Fruit fly (Drosophila melanogaster) whole organism, embryonic: ENCODE results near the gene moody.

Experiments used
- Atf-2 ChIP-seq: fragments of 200-800 bp; sonication (Bioruptor generic); optimal IDR thresholded peaks from 2 replicates; lab custom pipeline; 2016; ENCODE audit warnings: missing biosample characterization, missing genetic modification characterization
- B-H1 ChIP-seq: fragments of 200-800 bp; sonication (Bioruptor generic); IDR thresholded peaks from 3 replicates; pipeline ENCODE4 v1.3.6; 2022; ENCODE audit warnings: missing biosample characterization, missing genetic modification characterization
- CG10366 ChIP-seq: fragments of 200-800 bp; sonication (Bioruptor generic); IDR thresholded peaks from 2 replicates; pipeline ENCODE4 v1.3.6; 2022; ENCODE audit warnings: missing biosample characterization, missing genetic modification characterization
- CG11560 ChIP-seq: fragments of 200-800 bp; sonication (Bioruptor generic); IDR thresholded peaks from 3 replicates; pipeline ENCODE4 v1.3.6; 2022; ENCODE audit warnings: missing biosample characterization, missing genetic modification characterization
- CG11695 ChIP-seq: fragments of 200-800 bp; sonication (Bioruptor generic); IDR thresholded peaks from 3 replicates; pipeline ENCODE4 v1.3.6; 2022; ENCODE audit warnings: missing biosample characterization, missing genetic modification characterization
- CG12236 ChIP-seq: fragments of 200-800 bp; sonication (Bioruptor generic); optimal IDR thresholded peaks from 2 replicates; lab custom pipeline; 2016; ENCODE audit warnings: missing biosample characterization, missing genetic modification characterization
- CG14860 ChIP-seq: fragments of 200-800 bp; sonication (Bioruptor generic); IDR thresholded peaks from 3 replicates; pipeline ENCODE4 v1.3.6; 2022; ENCODE audit warnings: missing biosample characterization, missing genetic modification characterization; ENCODE audit not compliant: partially characterized antibody
- CG1529 ChIP-seq: fragments of 200-800 bp; sonication (Bioruptor generic); optimal IDR thresholded peaks from 3 replicates; lab custom pipeline; 2018; ENCODE audit warnings: missing biosample characterization, missing genetic modification characterization
- CG16815 ChIP-seq: fragments of 200-800 bp; sonication (Bioruptor generic); optimal IDR thresholded peaks from 3 replicates; lab custom pipeline; 2017; ENCODE audit warnings: missing biosample characterization, mild to moderate bottlenecking, missing genetic modification characterization
- CG17328 ChIP-seq: fragments of 200-800 bp; sonication (Bioruptor generic); IDR thresholded peaks from 2 replicates; pipeline ENCODE4 v1.3.6; 2022; ENCODE audit warnings: missing biosample characterization, missing genetic modification characterization
- CG1832 ChIP-seq: fragments of 200-800 bp; sonication (Bioruptor generic); optimal IDR thresholded peaks from 2 replicates; lab custom pipeline; 2017; ENCODE audit warnings: missing biosample characterization, mild to moderate bottlenecking, missing genetic modification characterization, inconsistent platforms
- CG18599 ChIP-seq: fragments of 200-800 bp; sonication (Bioruptor generic); optimal IDR thresholded peaks from 3 replicates; lab custom pipeline; 2017; ENCODE audit warnings: missing biosample characterization, missing genetic modification characterization, mild to moderate bottlenecking, moderate library complexity, missing genetic modification reagents
- CG2199 ChIP-seq: fragments of 200-800 bp; sonication (Bioruptor generic); IDR thresholded peaks from 3 replicates; pipeline ENCODE4 v1.3.6; 2022; ENCODE audit warnings: missing biosample characterization, missing genetic modification characterization
- CG30431 ChIP-seq: fragments of 200-800 bp; sonication (Bioruptor generic); optimal IDR thresholded peaks from 2 replicates; lab custom pipeline; 2017; ENCODE audit warnings: missing biosample characterization, missing genetic modification characterization
- CG6175 ChIP-seq: fragments of 200-800 bp; sonication (Bioruptor generic); IDR thresholded peaks from 3 replicates; pipeline ENCODE4 v1.3.6; 2022; ENCODE audit warnings: missing biosample characterization, missing genetic modification characterization
- CG7357 ChIP-seq: fragments of 200-800 bp; sonication (Bioruptor generic); IDR thresholded peaks from 3 replicates; pipeline ENCODE4 v1.3.6; 2022; ENCODE audit warnings: missing biosample characterization, missing genetic modification characterization
- CG8089 ChIP-seq: fragments of 200-800 bp; sonication (Bioruptor generic); optimal IDR thresholded peaks from 3 replicates; lab custom pipeline; 2016; ENCODE audit warnings: missing biosample characterization, missing genetic modification characterization
- CTCF ChIP-seq: fragments of 200-800 bp; sonication (Bioruptor generic); optimal IDR thresholded peaks from 2 replicates; lab custom pipeline; 2017; ENCODE audit warnings: missing biosample characterization, mild to moderate bottlenecking, missing genetic modification characterization, moderate library complexity
- ERR ChIP-seq: fragments of 200-800 bp; sonication (Bioruptor generic); optimal IDR thresholded peaks from 2 replicates; lab custom pipeline; 2016; ENCODE audit warnings: missing biosample characterization, missing genetic modification characterization
- Ets97D ChIP-seq: fragments of 200-800 bp; sonication (Bioruptor generic); optimal IDR thresholded peaks from 3 replicates; lab custom pipeline; 2016; ENCODE audit warnings: missing biosample characterization, missing genetic modification characterization
- Fer3 ChIP-seq: fragments of 200-800 bp; sonication (Bioruptor generic); optimal IDR thresholded peaks from 2 replicates; lab custom pipeline; 2018; ENCODE audit warnings: missing biosample characterization, mild to moderate bottlenecking, missing genetic modification characterization, moderate library complexity
- Hmr ChIP-seq: fragments of 200-800 bp; sonication (Bioruptor generic); optimal IDR thresholded peaks from 3 replicates; lab custom pipeline; 2017; ENCODE audit warnings: mild to moderate bottlenecking, missing biosample characterization, missing genetic modification reagents, missing genetic modification characterization
- Hmx ChIP-seq: fragments of 200-800 bp; sonication (Bioruptor generic); optimal IDR thresholded peaks from 2 replicates; lab custom pipeline; 2016; ENCODE audit warnings: missing biosample characterization, missing genetic modification characterization
- Lpt ChIP-seq: fragments of >200 bp; optimal IDR thresholded peaks from 2 replicates; lab custom pipeline; 2018; ENCODE audit warnings: missing biosample characterization, missing genetic modification characterization
- Med ChIP-seq: fragments of 200-800 bp; sonication (Bioruptor generic); peaks from one replicate; lab custom pipeline; 2016; ENCODE audit warnings: missing biosample characterization, missing genetic modification characterization, mild to moderate bottlenecking, inconsistent platforms, moderate library complexity
- Mrtf ChIP-seq: fragments of 200-800 bp; sonication (Bioruptor generic); IDR thresholded peaks from 3 replicates; pipeline ENCODE4 v1.3.6; 2022; ENCODE audit warnings: missing biosample characterization, missing genetic modification characterization
- Sry-δ ChIP-seq: fragments of 200-800 bp; sonication (Bioruptor generic); optimal IDR thresholded peaks from 2 replicates; lab custom pipeline; 2016; ENCODE audit warnings: missing biosample characterization, missing genetic modification characterization
- Stat92E ChIP-seq, 3 experiments: fragments of >200 bp in 2 of 3; fragments of 200-800 bp in 1 of 3; sonication (Bioruptor generic) in 1 of 3; optimal IDR thresholded peaks; 2 replicates each; lab custom pipeline; 2017 to 2019; ENCODE audit warnings: missing biosample characterization in 3 of 3, missing genetic modification characterization in 3 of 3, mild to moderate bottlenecking in 1 of 3, moderate library complexity in 1 of 3
- TFAM ChIP-seq: fragments of 200-800 bp; sonication (Bioruptor generic); optimal IDR thresholded peaks from 2 replicates; lab custom pipeline; 2017; ENCODE audit warnings: missing biosample characterization, missing genetic modification characterization, inconsistent platforms
- Vsx1 ChIP-seq: fragments of 200-800 bp; sonication (Bioruptor generic); optimal IDR thresholded peaks from 2 replicates; lab custom pipeline; 2017; ENCODE audit warnings: missing biosample characterization, mild to moderate bottlenecking, missing genetic modification characterization, missing genetic modification reagents
- abd-A ChIP-seq: fragments of 200-800 bp; sonication (Bioruptor generic); optimal IDR thresholded peaks from 3 replicates; lab custom pipeline; 2019; ENCODE audit warnings: missing biosample characterization, mild to moderate bottlenecking, missing genetic modification characterization, moderate library complexity
- ac ChIP-seq: fragments of 200-800 bp; sonication (Bioruptor generic); optimal IDR thresholded peaks from 3 replicates; lab custom pipeline; 2017; ENCODE audit warnings: missing biosample characterization, mild to moderate bottlenecking, missing genetic modification characterization
- amos ChIP-seq: fragments of 200-800 bp; sonication (Bioruptor generic); IDR thresholded peaks from 2 replicates; pipeline ENCODE4 v1.3.6; 2022; ENCODE audit warnings: missing biosample characterization, missing genetic modification characterization; ENCODE audit not compliant: partially characterized antibody
- cato ChIP-seq: fragments of 200-800 bp; sonication (Bioruptor generic); optimal IDR thresholded peaks from 2 replicates; lab custom pipeline; 2016; ENCODE audit warnings: missing biosample characterization, missing genetic modification characterization, borderline replicate concordance
- gce ChIP-seq: fragments of 200-800 bp; sonication (Bioruptor generic); IDR thresholded peaks from 3 replicates; pipeline ENCODE4 v1.3.6; 2022; ENCODE audit warnings: missing biosample characterization, missing genetic modification characterization
- gsb ChIP-seq: fragments of 200-800 bp; sonication (Bioruptor generic); IDR thresholded peaks from 2 replicates; pipeline ENCODE4 v1.3.6; 2022; ENCODE audit warnings: missing biosample characterization, missing genetic modification characterization
- hkb ChIP-seq, 2 experiments: fragments of 200-800 bp in 1 of 2; fragments of >200 bp in 1 of 2; sonication (Bioruptor generic) in 1 of 2; IDR thresholded peaks in 1 of 2; optimal IDR thresholded peaks in 1 of 2; 2 replicates each; pipeline versions ENCODE4 v1.3.6 to Lab custom; 2017 to 2022; ENCODE audit warnings: missing biosample characterization in 1 of 2, missing genetic modification characterization in 1 of 2
- kah ChIP-seq: fragments of 200-800 bp; sonication (Bioruptor generic); optimal IDR thresholded peaks from 2 replicates; lab custom pipeline; 2018; ENCODE audit warnings: missing biosample characterization, mild to moderate bottlenecking, missing genetic modification characterization
- knrl ChIP-seq: fragments of 200-800 bp; sonication (Bioruptor generic); IDR thresholded peaks from 3 replicates; pipeline ENCODE4 v1.3.6; 2022; ENCODE audit warnings: missing biosample characterization, missing genetic modification characterization; ENCODE audit not compliant: partially characterized antibody
- mam ChIP-seq: fragments of 200-800 bp; sonication (Bioruptor generic); optimal IDR thresholded peaks from 3 replicates; lab custom pipeline; 2016; ENCODE audit warnings: missing biosample characterization, missing genetic modification characterization
- odd ChIP-seq: fragments of 200-800 bp; sonication (Bioruptor generic); optimal IDR thresholded peaks from 2 replicates; lab custom pipeline; 2017; ENCODE audit warnings: missing biosample characterization, mild to moderate bottlenecking, missing genetic modification characterization
- peb ChIP-seq: fragments of 200-800 bp; sonication (Bioruptor generic); IDR thresholded peaks from 2 replicates; pipeline ENCODE4 v1.3.6; 2022; ENCODE audit warnings: missing biosample characterization, missing genetic modification characterization
- phol ChIP-seq: fragments of 200-800 bp; sonication (Bioruptor generic); optimal IDR thresholded peaks from 3 replicates; lab custom pipeline; 2018; ENCODE audit warnings: missing biosample characterization, mild to moderate bottlenecking, missing genetic modification characterization, moderate library complexity
- pita ChIP-seq: fragments of 200-800 bp; sonication (Bioruptor generic); optimal IDR thresholded peaks from 2 replicates; lab custom pipeline; 2017; ENCODE audit warnings: missing biosample characterization, mild to moderate bottlenecking, missing genetic modification characterization
- schlank ChIP-seq: fragments of 200-800 bp; sonication (Bioruptor generic); optimal IDR thresholded peaks from 2 replicates; lab custom pipeline; 2018; ENCODE audit warnings: missing biosample characterization, mild to moderate bottlenecking, missing genetic modification characterization
- sug ChIP-seq: fragments of 200-800 bp; optimal IDR thresholded peaks from 2 replicates; lab custom pipeline; 2019; ENCODE audit warnings: missing biosample characterization, mild to moderate bottlenecking, missing genetic modification characterization, moderate library complexity
- ttk ChIP-seq: fragments of 200-800 bp; sonication (Bioruptor generic); IDR thresholded peaks from 2 replicates; pipeline ENCODE4 v2.1.2; 2022; ENCODE audit warnings: missing biosample characterization, missing genetic modification characterization
- tx ChIP-seq: fragments of 200-800 bp; sonication (Bioruptor generic); optimal IDR thresholded peaks from 2 replicates; lab custom pipeline; 2016; ENCODE audit warnings: missing biosample characterization, missing genetic modification characterization
- unc-4 ChIP-seq: fragments of 200-800 bp; sonication (Bioruptor generic); IDR thresholded peaks from 2 replicates; pipeline ENCODE4 v1.3.6; 2022; ENCODE audit warnings: missing biosample characterization, missing genetic modification characterization; ENCODE audit not compliant: partially characterized antibody
- vfl ChIP-seq: fragments of 200-800 bp; sonication (Bioruptor generic); optimal IDR thresholded peaks from 2 replicates; lab custom pipeline; 2016; ENCODE audit warnings: missing biosample characterization, missing genetic modification characterization
- zfh2 ChIP-seq: fragments of 200-800 bp; sonication (Bioruptor generic); optimal IDR thresholded peaks from 2 replicates; lab custom pipeline; 2016; ENCODE audit warnings: missing biosample characterization, missing genetic modification characterization

Gene moody

DNA sequence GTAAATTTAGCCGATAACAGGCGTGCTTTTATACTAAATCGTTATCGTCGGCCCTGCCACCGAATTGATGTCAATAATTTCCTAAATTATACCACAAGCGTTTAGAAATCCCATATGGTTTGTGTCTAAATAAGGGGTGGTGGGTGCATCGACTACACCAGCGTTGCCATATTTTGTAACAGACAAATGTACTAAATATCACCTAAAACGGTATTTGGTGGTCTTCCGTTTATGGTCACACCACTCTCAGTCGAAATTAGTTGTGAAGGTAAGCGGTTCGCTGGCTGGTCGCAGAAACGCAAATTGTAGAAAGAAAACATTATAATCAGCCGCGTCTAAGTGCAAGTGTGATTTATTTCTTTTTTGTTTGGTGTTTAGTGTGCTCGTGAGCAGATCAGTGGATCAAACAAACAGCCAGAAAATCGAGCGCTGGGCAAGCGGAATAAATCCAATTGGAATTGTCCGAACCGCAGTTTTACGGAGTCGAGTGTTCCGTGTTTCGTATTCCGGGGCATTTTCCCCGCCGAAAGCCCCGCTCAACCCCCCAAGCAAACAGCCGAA is 30.5 kb upstream of the moody start, which contains the start of the genes CG16903 and Unc-76 (continued):
- 0 out of 3 replicates have a peak, but pooled peaks have one; percentile 45 for TF ChIP-seq CG11560
- no peak for TF ChIP-seq Atf-2 (GFP tag; lab: Kevin White, UChicago)
- no peak for TF ChIP-seq CG30431 (GFP tag; lab: Kevin White, UChicago)
- TF ChIP-seq knrl (GFP tag; lab: Robert Waterston, UW): peak; percentile 58; the same call in 1 of the 3 replicates
- no peak for TF ChIP-seq gce (GFP tag; lab: Robert Waterston, UW)
- TF ChIP-seq Ets97D (GFP tag; lab: Kevin White, UChicago): peak; percentile 95
- peak; percentile 61 for TF ChIP-seq hkb (optimal IDR thresholded peaks at IDR 0.05; lab: Kevin White, UChicago)
- TF ChIP-seq hkb (GFP tag; IDR thresholded peaks at IDR 0.05; lab: Robert Waterston, UW): peak; percentile 65
- TF ChIP-seq zfh2: no peak
- no peak for TF ChIP-seq peb
- no peak for TF ChIP-seq CG16815
- no peak for TF ChIP-seq Vsx1 (GFP tag; lab: Kevin White, UChicago)
- TF ChIP-seq TFAM (GFP tag; lab: Kevin White, UChicago): no peak
- peak; percentile 71 for TF ChIP-seq phol (tag; lab: Kevin White, UChicago)
- no peak for TF ChIP-seq CG11695 (GFP tag; lab: Robert Waterston, UW)
- no peak for TF ChIP-seq Hmx (GFP tag; lab: Kevin White, UChicago)
- TF ChIP-seq ac: no peak
- peak; percentile 58 for TF ChIP-seq amos (GFP tag; lab: Robert Waterston, UW)
- no peak for TF ChIP-seq CG7357 (GFP tag; lab: Robert Waterston, UW)
- peak; percentile 42 for TF ChIP-seq CTCF (GFP tag; lab: Kevin White, UChicago)
- TF ChIP-seq vfl (GFP tag; lab: Kevin White, UChicago): no peak
- peak; percentile 71 for TF ChIP-seq abd-A
- peak; percentile 55; the same call in 1 of the 2 replicates for TF ChIP-seq unc-4 (GFP tag; lab: Robert Waterston, UW)
- no peak for TF ChIP-seq gsb (GFP tag; lab: Robert Waterston, UW)
- TF ChIP-seq Hmr: peak; percentile 89
- peak; percentile 95 for TF ChIP-seq Med (GFP tag; lab: Kevin White, UChicago)
- TF ChIP-seq odd (GFP tag; lab: Kevin White, UChicago): peak; percentile 56
- TF ChIP-seq CG18599 (GFP tag; lab: Kevin White, UChicago): peak; percentile 53
- peak; percentile 52 for TF ChIP-seq kah (GFP tag; lab: Kevin White, UChicago)
- TF ChIP-seq CG8089: no peak
- TF ChIP-seq sug (tag; lab: Kevin White, UChicago): peak; percentile 66
- no peak for TF ChIP-seq Mrtf (GFP tag; lab: Robert Waterston, UW)
- no peak for TF ChIP-seq Lpt (GFP tag; lab: Kevin White, UChicago)
- TF ChIP-seq CG12236: no peak
- TF ChIP-seq CG14860 (GFP tag; lab: Robert Waterston, UW): no peak; the same call in 2 of the 3 replicates
- TF ChIP-seq CG10366 (GFP tag; lab: Robert Waterston, UW): no peak
- TF ChIP-seq Fer3 (tag; lab: Kevin White, UChicago): no peak
- peak; percentile 95 for TF ChIP-seq pita
- no peak for TF ChIP-seq ERR
- TF ChIP-seq CG1529 (GFP tag; lab: Kevin White, UChicago): no peak
- TF ChIP-seq Sry-δ (GFP tag; lab: Kevin White, UChicago): peak; percentile 77
- TF ChIP-seq mam (GFP tag; lab: Kevin White, UChicago): no peak
- peak in 1 of 3 experiments; percentile 87 for TF ChIP-seq Stat92E (GFP tag; optimal IDR thresholded peaks at IDR 0.05; lab: Kevin White, UChicago)
- TF ChIP-seq CG6175 (GFP tag; lab: Robert Waterston, UW): no peak
- peak; percentile 22; the same call in 1 of the 2 replicates for TF ChIP-seq ttk (GFP tag; lab: Robert Waterston, UW)
- no peak for TF ChIP-seq B-H1
- no peak for TF ChIP-seq CG17328 (GFP tag; lab: Robert Waterston, UW)
- TF ChIP-seq CG1832 (GFP tag; lab: Kevin White, UChicago): no peak
- TF ChIP-seq CG2199: no peak
- no peak for TF ChIP-seq schlank
- no peak for TF ChIP-seq cato (GFP tag; lab: Kevin White, UChicago)
- TF ChIP-seq tx (GFP tag; lab: Kevin White, UChicago): no peak
